Fruit fly (Drosophila melanogaster) whole organism, prepupa: ENCODE data around the gene CG16721.

ENCODE experiments used
- Blimp-1 ChIP-seq: fragments of 200-800 bp; sonication (Bioruptor generic); optimal IDR thresholded peaks from 3 replicates; lab custom pipeline; 2017; ENCODE audit warnings: missing biosample characterization, missing genetic modification characterization, mild to moderate bottlenecking, moderate library complexity, missing genetic modification reagents
- CG10631 ChIP-seq: fragments of 200-800 bp; sonication (Bioruptor generic); optimal IDR thresholded peaks from 2 replicates; lab custom pipeline; 2016; ENCODE audit warnings: missing biosample characterization, missing genetic modification characterization
- CG10669 ChIP-seq: fragments of 200-800 bp; sonication (Bioruptor generic); optimal IDR thresholded peaks from 3 replicates; lab custom pipeline; 2018; ENCODE audit warnings: missing biosample characterization, mild to moderate bottlenecking, missing genetic modification characterization, moderate library complexity
- CG11294 ChIP-seq: fragments of 200-800 bp; sonication (Bioruptor generic); IDR thresholded peaks from 2 replicates; pipeline ENCODE4 v1.3.6; 2022; ENCODE audit warnings: missing biosample characterization, missing genetic modification characterization
- CG11762 ChIP-seq: fragments of 200-800 bp; sonication (Bioruptor generic); optimal IDR thresholded peaks from 3 replicates; lab custom pipeline; 2016; ENCODE audit warnings: missing biosample characterization, missing genetic modification characterization; ENCODE audit not compliant: insufficient read depth
- CG11902 ChIP-seq: fragments of 200-800 bp; sonication (Bioruptor generic); optimal IDR thresholded peaks from 3 replicates; lab custom pipeline; 2016; ENCODE audit warnings: missing biosample characterization, missing genetic modification characterization
- CG15336 ChIP-seq: fragments of 200-800 bp; sonication (Bioruptor generic); IDR thresholded peaks from 2 replicates; pipeline ENCODE4 v1.3.6; 2022; ENCODE audit warnings: missing biosample characterization, missing genetic modification characterization
- CG1621 ChIP-seq: fragments of 200-800 bp; sonication (Bioruptor generic); optimal IDR thresholded peaks from 3 replicates; lab custom pipeline; 2018; ENCODE audit warnings: missing biosample characterization, mild to moderate bottlenecking, missing genetic modification characterization
- CG16779 ChIP-seq: fragments of 200-800 bp; sonication (Bioruptor generic); optimal IDR thresholded peaks from 3 replicates; lab custom pipeline; 2017; ENCODE audit warnings: missing biosample characterization, mild to moderate bottlenecking, missing genetic modification characterization
- CG3032 ChIP-seq: fragments of 200-800 bp; optimal IDR thresholded peaks from 2 replicates; lab custom pipeline; 2019; ENCODE audit warnings: missing biosample characterization, mild to moderate bottlenecking, missing genetic modification characterization, moderate library complexity
- CG32006 ChIP-seq: fragments of 200-800 bp; sonication (Bioruptor generic); optimal IDR thresholded peaks from 3 replicates; lab custom pipeline; 2017; ENCODE audit warnings: missing biosample characterization, mild to moderate bottlenecking, missing genetic modification characterization
- CG34406 ChIP-seq: fragments of 200-800 bp; sonication (Bioruptor generic); optimal IDR thresholded peaks from 3 replicates; lab custom pipeline; 2016; ENCODE audit warnings: missing biosample characterization, missing genetic modification characterization
- CG3919 ChIP-seq: fragments of 200-800 bp; sonication (Bioruptor generic); optimal IDR thresholded peaks from 3 replicates; lab custom pipeline; 2016; ENCODE audit warnings: missing biosample characterization, missing genetic modification characterization
- CG4318 ChIP-seq: fragments of 200-800 bp; sonication (Bioruptor generic); optimal IDR thresholded peaks from 3 replicates; lab custom pipeline; 2017; ENCODE audit warnings: missing biosample characterization, mild to moderate bottlenecking, missing genetic modification characterization
- CG6163 ChIP-seq: fragments of 200-800 bp; sonication (Bioruptor generic); IDR thresholded peaks from 3 replicates; pipeline ENCODE4 v1.3.6; 2022; ENCODE audit warnings: missing biosample characterization, missing genetic modification characterization
- CG6276 ChIP-seq: fragments of 200-800 bp; sonication (Bioruptor generic); optimal IDR thresholded peaks from 2 replicates; lab custom pipeline; 2017; ENCODE audit warnings: missing biosample characterization, mild to moderate bottlenecking, missing genetic modification characterization
- CG6792 ChIP-seq: fragments of 200-800 bp; sonication (Bioruptor generic); optimal IDR thresholded peaks from 3 replicates; lab custom pipeline; 2016; ENCODE audit warnings: missing biosample characterization, missing genetic modification characterization
- CG6808 ChIP-seq: fragments of 200-800 bp; sonication (Bioruptor generic); optimal IDR thresholded peaks from 3 replicates; lab custom pipeline; 2017; ENCODE audit warnings: missing biosample characterization, missing genetic modification characterization, mild to moderate bottlenecking, moderate library complexity, missing genetic modification reagents
- CG6854 ChIP-seq: fragments of 200-800 bp; sonication (Bioruptor generic); optimal IDR thresholded peaks from 2 replicates; lab custom pipeline; 2017; ENCODE audit warnings: missing biosample characterization, mild to moderate bottlenecking, missing genetic modification characterization
- CG7368 ChIP-seq: fragments of 200-800 bp; sonication (Bioruptor generic); optimal IDR thresholded peaks from 3 replicates; lab custom pipeline; 2016; ENCODE audit warnings: missing biosample characterization, missing genetic modification characterization
- CG8119 ChIP-seq: fragments of 200-800 bp; sonication (Bioruptor generic); IDR thresholded peaks from 3 replicates; pipeline ENCODE4 v1.3.6; 2022; ENCODE audit warnings: missing biosample characterization, missing genetic modification characterization
- CG8632 ChIP-seq: fragments of 200-800 bp; sonication (Bioruptor generic); optimal IDR thresholded peaks from 3 replicates; lab custom pipeline; 2016; ENCODE audit warnings: missing biosample characterization, missing genetic modification characterization
- CG9139 ChIP-seq: fragments of 200-800 bp; sonication (Bioruptor generic); optimal IDR thresholded peaks from 3 replicates; lab custom pipeline; 2017; ENCODE audit warnings: missing biosample characterization, mild to moderate bottlenecking, missing genetic modification characterization
- Eip78C ChIP-seq: fragments of 200-800 bp; sonication (Bioruptor generic); peaks from one replicate; lab custom pipeline; 2016; ENCODE audit warnings: missing biosample characterization, missing genetic modification characterization
- Ets21C ChIP-seq: fragments of 200-800 bp; sonication (Bioruptor generic); optimal IDR thresholded peaks from 3 replicates; lab custom pipeline; 2016; ENCODE audit warnings: missing biosample characterization, missing genetic modification characterization
- Ets96B ChIP-seq: fragments of 200-800 bp; optimal IDR thresholded peaks from 2 replicates; lab custom pipeline; 2019; ENCODE audit warnings: missing biosample characterization, mild to moderate bottlenecking, missing genetic modification characterization, moderate library complexity
- Gug ChIP-seq: fragments of 200-800 bp; sonication (Bioruptor generic); IDR thresholded peaks from 2 replicates; pipeline ENCODE4 v1.3.6; 2022; ENCODE audit warnings: missing biosample characterization, missing genetic modification characterization
- Hr39 ChIP-seq: fragments of 200-800 bp; sonication (Bioruptor generic); optimal IDR thresholded peaks from 2 replicates; lab custom pipeline; 2016; ENCODE audit warnings: missing biosample characterization, missing genetic modification characterization
- Hr4 ChIP-seq: fragments of 200-800 bp; sonication (Bioruptor generic); optimal IDR thresholded peaks from 3 replicates; lab custom pipeline; 2016; ENCODE audit warnings: missing biosample characterization, missing genetic modification characterization
- Lpt ChIP-seq: fragments of 200-800 bp; sonication (Bioruptor generic); optimal IDR thresholded peaks from 3 replicates; lab custom pipeline; 2016; ENCODE audit warnings: missing biosample characterization, missing genetic modification characterization
- Met ChIP-seq: fragments of 200-800 bp; sonication (Bioruptor generic); optimal IDR thresholded peaks from 3 replicates; lab custom pipeline; 2016; ENCODE audit warnings: missing biosample characterization, missing genetic modification characterization
- OdsH ChIP-seq: fragments of 200-800 bp; sonication (Bioruptor generic); optimal IDR thresholded peaks from 3 replicates; lab custom pipeline; 2016; ENCODE audit warnings: missing biosample characterization, missing genetic modification characterization
- Smox ChIP-seq: fragments of 200-800 bp; sonication (Bioruptor generic); optimal IDR thresholded peaks from 3 replicates; lab custom pipeline; 2016; ENCODE audit warnings: missing biosample characterization, missing genetic modification characterization
- Sox102F ChIP-seq: fragments of 200-800 bp; sonication (Bioruptor generic); optimal IDR thresholded peaks from 2 replicates; lab custom pipeline; 2016; ENCODE audit warnings: missing biosample characterization, mild to moderate bottlenecking, missing genetic modification characterization
- Sox14 ChIP-seq: fragments of 200-800 bp; sonication (Bioruptor generic); optimal IDR thresholded peaks from 3 replicates; lab custom pipeline; 2016; ENCODE audit warnings: missing biosample characterization, missing genetic modification characterization
- Sox15 ChIP-seq: fragments of 200-800 bp; sonication (Bioruptor generic); optimal IDR thresholded peaks from 3 replicates; lab custom pipeline; 2016; ENCODE audit warnings: missing biosample characterization, missing genetic modification characterization
- achi ChIP-seq: fragments of 200-800 bp; sonication (Bioruptor generic); optimal IDR thresholded peaks from 3 replicates; lab custom pipeline; 2016; ENCODE audit warnings: missing biosample characterization, missing genetic modification characterization
- acj6 ChIP-seq: fragments of 200-800 bp; sonication (Bioruptor generic); optimal IDR thresholded peaks from 3 replicates; lab custom pipeline; 2016; ENCODE audit warnings: missing biosample characterization, missing genetic modification characterization
- cyc ChIP-seq: fragments of 200-800 bp; sonication (Bioruptor generic); optimal IDR thresholded peaks from 3 replicates; lab custom pipeline; 2016; ENCODE audit warnings: missing biosample characterization, missing genetic modification characterization
- dac ChIP-seq: fragments of 200-800 bp; sonication (Bioruptor generic); optimal IDR thresholded peaks from 2 replicates; lab custom pipeline; 2017; ENCODE audit warnings: missing biosample characterization, mild to moderate bottlenecking, missing genetic modification characterization
- eg ChIP-seq: fragments of 200-800 bp; sonication (Bioruptor generic); IDR thresholded peaks from 3 replicates; pipeline ENCODE4 v1.3.6; 2022; ENCODE audit warnings: missing biosample characterization, missing genetic modification characterization
- esn ChIP-seq: fragments of 200-800 bp; sonication (Bioruptor generic); optimal IDR thresholded peaks from 2 replicates; lab custom pipeline; 2016; ENCODE audit warnings: missing biosample characterization, mild to moderate bottlenecking, missing genetic modification characterization, moderate library complexity
- fd59A ChIP-seq: fragments of 200-800 bp; sonication (Bioruptor generic); optimal IDR thresholded peaks from 2 replicates; lab custom pipeline; 2017; ENCODE audit warnings: missing biosample characterization, mild to moderate bottlenecking, missing genetic modification characterization, missing genetic modification reagents
- lz ChIP-seq: fragments of 200-800 bp; sonication (Bioruptor generic); optimal IDR thresholded peaks from 3 replicates; lab custom pipeline; 2016; ENCODE audit warnings: missing biosample characterization, missing genetic modification characterization
- net ChIP-seq: fragments of 200-800 bp; sonication (Bioruptor generic); optimal IDR thresholded peaks from 3 replicates; lab custom pipeline; 2016; ENCODE audit warnings: missing biosample characterization, missing genetic modification characterization
- pdm3 ChIP-seq: fragments of 200-800 bp; sonication (Bioruptor generic); optimal IDR thresholded peaks from 3 replicates; lab custom pipeline; 2016; ENCODE audit warnings: missing biosample characterization, missing genetic modification characterization
- salr ChIP-seq, 2 experiments: fragments of 200-800 bp; sonication (Bioruptor generic); optimal IDR thresholded peaks; 3 replicates each; lab custom pipeline; 2016 to 2018; ENCODE audit warnings: missing biosample characterization in 2 of 2, missing genetic modification characterization in 2 of 2, mild to moderate bottlenecking in 1 of 2
- spab ChIP-seq: fragments of 200-800 bp; sonication (Bioruptor generic); optimal IDR thresholded peaks from 2 replicates; lab custom pipeline; 2017; ENCODE audit warnings: missing biosample characterization, mild to moderate bottlenecking, missing genetic modification characterization, missing genetic modification reagents
- svp ChIP-seq: fragments of 200-800 bp; sonication (Bioruptor generic); peaks from one replicate; lab custom pipeline; 2016; ENCODE audit warnings: missing biosample characterization, missing genetic modification characterization
- vri ChIP-seq: fragments of 200-800 bp; sonication (Bioruptor generic); optimal IDR thresholded peaks from 3 replicates; lab custom pipeline; 2016; ENCODE audit warnings: missing biosample characterization, mild to moderate bottlenecking, missing genetic modification characterization

Gene CG16721

dm6 chrX:5922057-5922456, 42.4 kb downstream of the CG16721 start:
- TF ChIP-seq Eip78C (GFP tag; lab: Kevin White, UChicago), result peak; percentile 5
- TF ChIP-seq CG9139 (GFP tag; lab: Kevin White, UChicago), result no peak
- no peak for TF ChIP-seq acj6 (GFP tag; lab: Kevin White, UChicago)

- peak; percentile 40 for TF ChIP-seq CG11762
- peak; percentile 21 for TF ChIP-seq CG6276 (GFP tag; lab: Kevin White, UChicago)
- peak; percentile 75 for TF ChIP-seq lz (GFP tag; lab: Kevin White, UChicago)
- TF ChIP-seq dac (GFP tag; lab: Kevin White, UChicago), result no peak
- no peak for TF ChIP-seq salr (GFP tag; optimal IDR thresholded peaks at IDR 0.05; lab: Kevin White, UChicago)
- TF ChIP-seq Ets96B, result peak; percentile 43
- peak; percentile 64 for TF ChIP-seq CG7368 (GFP tag; lab: Kevin White, UChicago)
- TF ChIP-seq acj6 (GFP tag; lab: Kevin White, UChicago), result peak; percentile 79
- peak; percentile 23 for TF ChIP-seq spab (GFP tag; lab: Kevin White, UChicago)
- TF ChIP-seq CG11294 (GFP tag; lab: Robert Waterston, UW), result no peak
- peak; percentile 48 for TF ChIP-seq vri (GFP tag; lab: Kevin White, UChicago)
- TF ChIP-seq net (GFP tag; lab: Kevin White, UChicago), result peak; percentile 64
- TF ChIP-seq Sox102F (GFP tag; lab: Kevin White, UChicago), result peak; percentile 82
- TF ChIP-seq Sox14 (GFP tag; lab: Kevin White, UChicago), result peak; percentile 67
- TF ChIP-seq fd59A (GFP tag; lab: Kevin White, UChicago), result peak; percentile 21
- TF ChIP-seq Smox (GFP tag; lab: Kevin White, UChicago), result peak; percentile 80
- TF ChIP-seq CG8119 (GFP tag; lab: Robert Waterston, UW), result peak; percentile 53; the same call in 2 of the 3 replicates
- peak; percentile 84 for TF ChIP-seq Hr39 (GFP tag; lab: Kevin White, UChicago)
- 0 out of 2 replicates have a peak, but pooled peaks have one; percentile 21 for TF ChIP-seq Gug
- peak; percentile 94 for TF ChIP-seq Eip78C (GFP tag; lab: Kevin White, UChicago)
- peak; percentile 77 for TF ChIP-seq CG6792
- TF ChIP-seq CG3032 (tag; lab: Kevin White, UChicago), result peak; percentile 54
- peak; percentile 78 for TF ChIP-seq CG6163 (GFP tag; lab: Robert Waterston, UW)
- TF ChIP-seq CG3919 (GFP tag; lab: Kevin White, UChicago), result peak; percentile 70
- TF ChIP-seq achi, result peak; percentile 64
- TF ChIP-seq CG10631 (GFP tag; lab: Kevin White, UChicago), result peak; percentile 59
- peak; percentile 52 for TF ChIP-seq CG32006
- peak; percentile 38; the same call in 1 of the 3 replicates for TF ChIP-seq eg
- peak; percentile 64 for TF ChIP-seq Sox15
- peak; percentile 30 for TF ChIP-seq Blimp-1
- peak; percentile 82 for TF ChIP-seq esn (GFP tag; lab: Kevin White, UChicago)
- TF ChIP-seq OdsH (GFP tag; lab: Kevin White, UChicago), result peak; percentile 73
- TF ChIP-seq CG11902 (GFP tag; lab: Kevin White, UChicago), result peak; percentile 71
- peak; percentile 12 for TF ChIP-seq CG9139 (GFP tag; lab: Kevin White, UChicago)
- TF ChIP-seq CG6854 (GFP tag; lab: Kevin White, UChicago), result peak; percentile 68
- peak; percentile 68 for TF ChIP-seq CG34406 (GFP tag; lab: Kevin White, UChicago)
- TF ChIP-seq pdm3 (GFP tag; lab: Kevin White, UChicago), result peak; percentile 75
- peak; percentile 84 for TF ChIP-seq cyc (GFP tag; lab: Kevin White, UChicago)
- TF ChIP-seq CG6808 (GFP tag; lab: Kevin White, UChicago), result no peak
- TF ChIP-seq CG4318 (GFP tag; lab: Kevin White, UChicago), result no peak
- TF ChIP-seq Hr4, result peak; percentile 35
- peak; percentile 75 for TF ChIP-seq CG8632
- peak; percentile 89 for TF ChIP-seq Met
- peak; percentile 46 for TF ChIP-seq CG10669 (GFP tag; lab: Kevin White, UChicago)
- TF ChIP-seq Lpt (GFP tag; lab: Kevin White, UChicago), result peak; percentile 4
- 0 out of 2 replicates have a peak, but pooled peaks have one; percentile 21 for TF ChIP-seq CG15336 (GFP tag; lab: Robert Waterston, UW)
- TF ChIP-seq CG1621 (tag; lab: Kevin White, UChicago), result peak; percentile 20
- TF ChIP-seq Ets21C (GFP tag; lab: Kevin White, UChicago), result peak; percentile 75
- peak; percentile 90 for TF ChIP-seq svp
- peak; percentile 36 for TF ChIP-seq CG16779
These were observed 43.5 kb downstream of the CG16721 start for dm6 chrX:5923124-5923523.
